Worm (Caenorhabditis elegans): ENCODE results near the gene Y73B6BL.37.

Gene Y73B6BL.37

ce11 chrIV:6526522-6526921 lies 39.4 kb downstream of the Y73B6BL.37 start:
- TF ChIP-seq Y105C5A.15 (GFP tag; IDR thresholded peaks at IDR 0.05) (peak; percentile 41; the same call in 1 of the 2 replicates), Y48G9A.11 (GFP tag; IDR thresholded peaks at IDR 0.05) (peak; percentile 59; the same call in 1 of the 2 replicates), Y75B8A.6 (GFP tag; IDR thresholded peaks at IDR 0.05) (0 out of 2 replicates have a peak, but pooled peaks have one; percentile 14), arid-1 (GFP tag; conservative IDR thresholded peaks at IDR 0.05) (peak; percentile 39; the same call in 1 of the 2 replicates), pha-4 (GFP tag; IDR thresholded peaks at IDR 0.05) (peak; percentile 38; the same call in 1 of the 2 replicates), pha-4 (tag; optimal IDR thresholded peaks at IDR 0.05) (no peak), snpc-1.2 (GFP tag; IDR thresholded peaks at IDR 0.05) (peak; percentile 91), nhr-48 (tag; optimal IDR thresholded peaks at IDR 0.05) (no peak), F49E8.2 (tag; optimal IDR thresholded peaks at IDR 0.05; ENCODE audit: borderline replicate concordance) (peak; percentile 71), lin-38 (GFP tag; IDR thresholded peaks at IDR 0.05) (peak; percentile 70), ztf-7 (tag; optimal IDR thresholded peaks at IDR 0.05) (no peak), T26A8.4 (GFP tag; IDR thresholded peaks at IDR 0.05) (no peak), mxl-3 (GFP tag; optimal IDR thresholded peaks at IDR 0.05) (no peak), dve-1 (tag; optimal IDR thresholded peaks at IDR 0.05; ENCODE audit: insufficient read depth) (no peak)

ce11 chrIV:6528202-6528601 lies 41.1 kb downstream of the Y73B6BL.37 start:
- TF ChIP-seq nhr-41 (GFP tag; IDR thresholded peaks at IDR 0.05) (no peak), duxl-1 (tag; optimal IDR thresholded peaks at IDR 0.05; ENCODE audit: poor library complexity) (no peak), unc-62 (GFP tag; optimal IDR thresholded peaks at IDR 0.05 in 1 of 2) (peak in 1 of 2 experiments; percentile 94), unc-62 (tag; optimal IDR thresholded peaks at IDR 0.05) (no peak), hlh-30 (tag; optimal IDR thresholded peaks at IDR 0.05; ENCODE audit: insufficient read depth) (no peak)

- TF ChIP-seq Y48G9A.11 (GFP tag; IDR thresholded peaks at IDR 0.05) (no peak), unc-130 (GFP tag; optimal IDR thresholded peaks at IDR 0.05) (no peak), nhr-28 (tag; optimal IDR thresholded peaks at IDR 0.05) (no peak), nhr-25 (tag; optimal IDR thresholded peaks at IDR 0.05; ENCODE audit: borderline replicate concordance, insufficient read depth) (no peak), T26A8.4 (GFP tag; IDR thresholded peaks at IDR 0.05) (no peak), ceh-32 (tag; optimal IDR thresholded peaks at IDR 0.05; ENCODE audit: poor library complexity) (no peak), dve-1 (tag; optimal IDR thresholded peaks at IDR 0.05; ENCODE audit: insufficient read depth) (no peak), mep-1 (tag; optimal IDR thresholded peaks at IDR 0.05) (no peak), skn-1 (tag; optimal IDR thresholded peaks at IDR 0.05) (no peak), egl-27 (tag; optimal IDR thresholded peaks at IDR 0.05) (no peak)
Observed at ce11 chrIV:6529832-6530231, 42.7 kb downstream of the Y73B6BL.37 start.

- TF ChIP-seq nhr-48 (tag; optimal IDR thresholded peaks at IDR 0.05) (no peak), lin-1 (GFP tag; IDR thresholded peaks at IDR 0.05) (no peak), Y75B8A.6 (GFP tag; IDR thresholded peaks at IDR 0.05) (no peak), aha-1 (tag) (no peak), snpc-1.2 (GFP tag; IDR thresholded peaks at IDR 0.05) (no peak), ama-1 (optimal IDR thresholded peaks at IDR 0.05) (no peak), fos-1 (tag; optimal IDR thresholded peaks at IDR 0.05) (no peak), egl-27 (tag; optimal IDR thresholded peaks at IDR 0.05) (no peak), fkh-10 (GFP tag; optimal IDR thresholded peaks at IDR 0.05) (no peak), dpl-1 (GFP tag; optimal IDR thresholded peaks at IDR 0.05) (no peak), spr-1 (tag; optimal IDR thresholded peaks at IDR 0.05) (no peak), ZK337.2 (GFP tag; IDR thresholded peaks at IDR 0.05) (no peak), mep-1 (tag; optimal IDR thresholded peaks at IDR 0.05) (no peak), dve-1 (tag; optimal IDR thresholded peaks at IDR 0.05; ENCODE audit: insufficient read depth) (no peak)
Observed at ce11 chrIV:6531450-6531849, 44.3 kb downstream of the Y73B6BL.37 start, which contains the start of gene C01G5.4. C01G5.4 (plus strand) TSS chrIV:6531750.
